Worm (Caenorhabditis elegans): Measurements from ENCODE around the gene sluh-7.
"Not testable (repeated sequence)": the region's sequence is repeated elsewhere in the genome, so short reads cannot be mapped to it uniquely, and the experiment has no call there.

Gene sluh-7

DNA sequence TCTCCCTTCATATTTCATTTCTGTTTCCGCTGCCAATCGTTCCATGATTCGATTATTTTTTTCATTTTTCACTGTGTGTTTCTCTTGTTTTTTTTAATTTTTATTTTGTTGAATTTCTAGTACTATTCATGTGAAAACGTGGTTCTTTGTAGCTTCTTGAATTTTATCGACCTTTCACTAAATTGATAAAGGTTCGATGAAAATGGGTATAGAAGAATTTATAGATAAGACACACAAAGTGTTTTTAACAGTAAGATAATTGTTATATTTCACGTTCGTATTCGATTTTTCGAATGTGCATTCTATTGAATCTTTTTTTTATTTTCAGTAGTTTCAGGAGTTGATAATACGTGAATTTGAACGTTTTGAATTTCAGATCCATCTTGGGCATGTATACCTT, 16.3 kb upstream of the sluh-7 start, which contains the start of gene ugt-49:
TSS of gene ugt-49 (plus strand) at position 371 of the 400 bp plus-strand sequence.
- TF ChIP-seq W03F9.2 (tag; optimal IDR thresholded peaks at IDR 0.05): no peak
- no peak for TF ChIP-seq dao-5 (tag; optimal IDR thresholded peaks at IDR 0.05)
- no peak for TF ChIP-seq him-1 (tag; optimal IDR thresholded peaks at IDR 0.05)

DNA sequence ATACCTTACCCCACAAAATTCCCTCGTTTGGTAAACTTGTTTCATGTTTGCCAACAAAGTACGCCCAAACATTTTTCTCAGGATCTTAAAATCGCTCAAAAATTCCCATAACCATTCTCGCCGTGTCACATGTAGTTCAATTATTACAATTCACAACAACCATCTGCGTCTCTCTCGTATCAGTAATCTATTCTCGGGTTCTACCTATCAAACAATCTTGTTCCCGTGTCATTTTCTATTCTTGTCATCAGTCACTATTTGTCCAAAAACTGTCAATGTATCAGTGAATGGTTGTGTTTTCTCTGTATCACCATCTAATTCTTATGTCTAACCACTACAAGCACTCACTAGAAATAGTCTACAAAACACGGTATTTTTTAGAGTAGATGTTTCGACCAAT, 15.6 kb upstream of the sluh-7 start:
- TF ChIP-seq him-1 (tag; optimal IDR thresholded peaks at IDR 0.05) (no peak), W03F9.2 (tag; optimal IDR thresholded peaks at IDR 0.05) (no peak), dao-5 (tag; optimal IDR thresholded peaks at IDR 0.05) (no peak)

DNA sequence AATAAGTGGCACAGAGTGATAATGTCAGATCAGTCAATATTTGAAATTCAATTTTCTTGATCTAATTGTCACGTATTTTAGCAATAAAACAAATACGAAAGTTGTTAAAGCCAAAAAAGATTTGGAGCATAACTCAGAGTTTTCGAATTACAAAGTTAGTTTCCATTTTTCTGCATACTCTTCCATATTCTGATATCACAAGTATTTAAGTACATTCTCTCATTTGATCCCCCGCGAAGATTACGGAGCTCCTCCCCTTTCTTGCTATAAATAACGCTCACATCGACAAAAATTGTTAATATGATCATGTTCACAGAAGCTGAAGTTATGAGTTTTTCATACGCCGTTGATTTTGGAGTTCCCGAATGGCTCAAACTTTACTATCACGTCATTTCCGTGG, 12.6 kb upstream of the sluh-7 start, which contains the start of gene sri-20:
TSS of gene sri-20 (plus strand) at position 301 of the 400 bp plus-strand sequence.
- no peak for TF ChIP-seq dao-5 (tag; optimal IDR thresholded peaks at IDR 0.05)
- no peak for TF ChIP-seq him-1 (tag; optimal IDR thresholded peaks at IDR 0.05)
- no peak for TF ChIP-seq W03F9.2 (tag; optimal IDR thresholded peaks at IDR 0.05)

DNA sequence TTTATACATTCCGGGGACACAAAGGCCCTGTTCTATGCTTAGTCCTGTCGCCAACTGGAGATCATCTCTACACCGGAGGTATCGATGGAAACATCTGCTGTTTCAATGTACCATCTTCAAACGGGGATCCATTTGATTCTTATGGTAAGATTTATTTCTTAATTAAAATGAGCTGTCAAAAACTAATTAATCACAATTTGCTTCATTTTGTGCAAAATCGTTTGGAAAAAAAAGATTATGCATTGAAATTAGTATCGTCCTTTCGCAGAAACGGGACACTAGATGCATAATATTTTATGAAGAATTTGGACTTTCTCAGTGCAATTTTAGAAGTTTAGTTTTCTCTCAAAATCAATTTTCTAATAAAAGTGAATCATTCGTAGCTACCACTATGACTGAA, 8.2 kb upstream of the sluh-7 start:
- TF ChIP-seq dao-5 (tag; optimal IDR thresholded peaks at IDR 0.05) (no peak), him-1 (tag; optimal IDR thresholded peaks at IDR 0.05) (no peak), W03F9.2 (tag; optimal IDR thresholded peaks at IDR 0.05) (no peak)

DNA sequence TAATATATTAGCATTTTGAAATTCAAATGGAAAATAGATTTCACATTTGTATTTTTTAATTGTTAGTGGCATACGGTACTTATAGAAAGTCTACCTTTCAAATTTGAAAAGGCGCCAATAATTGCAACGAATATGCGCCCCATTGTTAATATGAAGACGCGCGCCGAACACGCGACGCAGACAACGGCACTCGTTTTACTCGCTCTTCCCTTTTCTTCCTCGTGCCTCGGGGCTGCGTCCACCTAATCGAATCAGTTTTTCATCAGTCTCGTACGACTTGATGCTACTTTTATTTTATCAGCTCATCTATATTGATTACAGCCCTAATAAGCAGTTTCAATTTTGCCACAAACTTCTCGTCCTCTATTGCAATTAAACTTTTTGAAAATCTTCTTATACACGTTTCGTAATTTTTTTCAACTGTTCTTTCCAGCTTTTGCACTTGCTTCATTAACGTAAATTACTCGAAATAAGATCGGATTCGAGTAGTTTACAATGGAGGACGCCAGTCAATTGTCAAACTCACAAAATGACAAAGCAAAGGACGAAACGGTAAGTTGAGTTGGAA, 6.3 kb upstream of the sluh-7 start, which contains the start of gene cash-1:
TSS of gene cash-1 (plus strand) at position 432 of the 568 bp plus-strand sequence.
- TF ChIP-seq him-1 (tag; optimal IDR thresholded peaks at IDR 0.05) (no peak), W03F9.2 (tag; optimal IDR thresholded peaks at IDR 0.05) (peak; percentile 73), dao-5 (tag; optimal IDR thresholded peaks at IDR 0.05) (no peak)

DNA sequence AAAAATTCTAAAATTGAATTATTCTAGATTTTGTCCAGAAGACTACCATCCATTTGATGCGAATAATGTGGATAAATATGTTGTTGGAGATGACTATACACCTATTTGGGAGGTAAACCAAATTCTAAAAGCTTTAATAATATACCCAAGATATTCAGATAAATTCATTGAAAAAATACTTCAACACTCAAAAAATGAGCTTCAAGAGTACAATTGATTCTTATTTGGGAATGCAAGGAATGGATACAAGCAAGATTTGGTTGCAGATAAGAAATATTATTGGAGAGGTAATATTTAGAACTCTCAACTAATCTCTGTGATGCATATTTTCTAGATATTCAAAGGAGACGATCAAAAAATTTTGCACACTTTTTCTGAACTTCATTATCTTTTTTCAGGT, 4.6 kb upstream of the sluh-7 start:
- TF ChIP-seq W03F9.2 (tag; optimal IDR thresholded peaks at IDR 0.05) (no peak), dao-5 (tag; optimal IDR thresholded peaks at IDR 0.05) (no peak), him-1 (tag; optimal IDR thresholded peaks at IDR 0.05) (no peak)

DNA sequence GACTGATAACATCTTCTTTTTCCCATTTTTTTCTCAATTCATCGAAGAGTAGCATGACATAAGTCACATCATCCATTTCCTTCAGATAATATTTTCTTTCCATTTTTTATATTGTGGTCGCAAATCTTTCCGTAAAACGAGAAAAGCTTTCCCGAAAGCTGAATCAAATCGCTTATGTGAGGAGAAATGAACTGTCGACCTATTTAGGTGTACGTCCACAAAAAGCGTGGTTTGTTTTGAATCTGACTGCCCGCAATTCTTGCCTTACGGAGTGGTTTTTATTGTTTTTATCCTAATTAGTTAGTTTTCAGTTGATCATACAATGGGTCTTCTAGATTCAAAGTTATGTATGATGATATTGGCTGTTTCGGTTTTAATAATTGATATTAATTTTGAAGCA, 2.6 kb upstream of the sluh-7 start, which contains the start of gene ttll-15:
TSS of gene ttll-15 (plus strand) at position 301 of the 400 bp plus-strand sequence.
- TF ChIP-seq dao-5 (tag; optimal IDR thresholded peaks at IDR 0.05) (no peak), W03F9.2 (tag; optimal IDR thresholded peaks at IDR 0.05) (no peak), him-1 (tag; optimal IDR thresholded peaks at IDR 0.05) (no peak)

DNA sequence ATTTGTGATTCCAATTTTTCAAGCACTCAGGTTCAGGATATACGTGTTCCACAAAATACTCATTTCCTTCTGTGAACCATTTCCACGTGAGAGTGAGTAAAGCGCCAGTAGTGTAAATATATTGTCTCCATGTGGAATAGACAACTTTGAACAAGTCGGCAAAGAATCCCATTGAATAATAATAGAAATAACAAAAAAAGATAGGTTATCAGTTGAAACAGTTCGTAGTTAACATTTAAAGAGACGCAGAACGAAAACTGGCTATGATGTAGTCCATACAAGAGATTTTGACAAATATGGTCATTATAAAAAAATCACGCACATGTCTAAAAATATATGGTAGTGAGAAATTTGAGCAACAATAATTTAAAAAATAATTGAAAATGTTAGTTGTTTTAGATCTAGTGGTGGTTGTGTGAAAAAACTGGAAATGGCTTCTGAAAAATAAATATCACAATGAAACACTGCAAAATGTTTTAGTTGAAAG, 1.9 kb upstream of the sluh-7 start, which contains the start of gene ceeh-2:
TSS of gene ceeh-2 (minus strand) at position 437 of the 487 bp plus-strand sequence.
- no peak for TF ChIP-seq him-1 (tag; optimal IDR thresholded peaks at IDR 0.05)
- TF ChIP-seq W03F9.2 (tag; optimal IDR thresholded peaks at IDR 0.05): no peak
- TF ChIP-seq dao-5 (tag; optimal IDR thresholded peaks at IDR 0.05): no peak

DNA sequence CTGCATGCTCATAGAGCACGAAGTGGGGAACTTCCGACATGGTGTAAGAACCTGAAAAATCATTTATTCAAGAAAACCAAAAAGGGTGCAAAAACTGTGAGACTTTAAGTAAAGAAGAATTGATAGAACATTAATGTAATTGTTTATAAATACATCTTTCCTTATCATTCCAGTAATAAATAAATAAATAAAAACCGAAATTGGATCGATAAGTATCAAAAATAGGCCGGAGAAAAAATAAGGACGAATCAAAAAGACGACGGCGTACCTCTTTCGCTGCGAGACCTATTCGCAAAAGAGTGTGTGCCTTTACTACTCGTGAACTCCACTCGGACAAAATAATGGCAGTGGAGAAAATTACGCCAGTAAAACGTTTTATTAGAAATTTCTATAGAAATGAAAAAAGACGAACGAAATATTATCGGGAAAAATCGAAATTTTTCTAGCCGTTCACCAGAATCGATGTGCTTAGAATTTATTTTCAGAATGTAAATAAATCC, 2.6 kb downstream of the sluh-7 start, which contains the start of gene nol-56:
TSS of gene nol-56 (minus strand) at position 51 of the 500 bp plus-strand sequence.
- peak; percentile 28 for TF ChIP-seq him-1 (tag; optimal IDR thresholded peaks at IDR 0.05)
- TF ChIP-seq dao-5 (tag; optimal IDR thresholded peaks at IDR 0.05): no peak
- TF ChIP-seq W03F9.2 (tag; optimal IDR thresholded peaks at IDR 0.05): peak; percentile 93

DNA sequence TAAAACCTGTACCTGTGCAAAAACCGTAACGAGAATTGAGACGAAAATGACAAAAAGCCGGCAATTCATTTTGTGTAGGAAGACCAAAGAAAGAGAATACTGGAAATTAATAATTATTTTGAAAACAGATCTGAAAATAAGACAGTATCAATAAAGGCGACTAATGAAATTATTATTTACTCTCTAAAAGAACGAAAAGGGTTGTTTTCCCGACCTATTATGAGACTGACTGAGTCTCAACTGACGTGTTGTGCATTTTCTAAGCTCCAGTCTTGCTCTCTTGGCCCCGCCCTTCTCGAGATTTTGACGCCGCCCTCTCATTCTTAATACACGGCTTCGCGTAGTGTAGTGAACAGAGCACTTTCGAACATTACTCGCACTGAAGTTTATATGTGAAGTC, 5.6 kb downstream of the sluh-7 start, which contains the start of gene K07C5.9:
TSS of gene K07C5.9 (minus strand) at position 101 of the 400 bp plus-strand sequence.
- TF ChIP-seq W03F9.2 (tag; optimal IDR thresholded peaks at IDR 0.05): no peak
- no peak for TF ChIP-seq dao-5 (tag; optimal IDR thresholded peaks at IDR 0.05)
- no peak for TF ChIP-seq him-1 (tag; optimal IDR thresholded peaks at IDR 0.05)

DNA sequence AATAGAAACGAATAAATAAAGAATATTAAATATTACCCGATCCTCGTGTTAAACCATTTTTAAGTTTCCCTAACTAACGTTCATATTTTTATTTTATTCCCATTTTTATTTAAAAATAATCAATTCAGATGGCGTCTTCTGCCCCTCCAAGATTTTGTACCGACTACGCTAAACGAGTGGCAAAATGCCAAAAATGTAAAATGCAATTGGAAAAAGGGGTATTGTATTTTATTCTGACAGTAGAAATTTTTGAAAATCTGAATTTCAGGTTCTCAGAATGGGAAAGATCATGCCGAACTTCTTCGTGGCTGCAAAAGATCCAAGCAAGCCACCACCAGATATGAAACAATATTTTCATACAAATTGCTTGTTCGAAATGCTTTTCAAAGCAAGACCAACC, 12.7 kb downstream of the sluh-7 start, which contains the start of gene K07C5.3:
TSS of gene K07C5.3 (plus strand) at position 129 of the 400 bp plus-strand sequence.
- no peak for TF ChIP-seq W03F9.2 (tag; optimal IDR thresholded peaks at IDR 0.05)
- TF ChIP-seq him-1 (tag; optimal IDR thresholded peaks at IDR 0.05): no peak
- TF ChIP-seq dao-5 (tag; optimal IDR thresholded peaks at IDR 0.05): no peak

DNA sequence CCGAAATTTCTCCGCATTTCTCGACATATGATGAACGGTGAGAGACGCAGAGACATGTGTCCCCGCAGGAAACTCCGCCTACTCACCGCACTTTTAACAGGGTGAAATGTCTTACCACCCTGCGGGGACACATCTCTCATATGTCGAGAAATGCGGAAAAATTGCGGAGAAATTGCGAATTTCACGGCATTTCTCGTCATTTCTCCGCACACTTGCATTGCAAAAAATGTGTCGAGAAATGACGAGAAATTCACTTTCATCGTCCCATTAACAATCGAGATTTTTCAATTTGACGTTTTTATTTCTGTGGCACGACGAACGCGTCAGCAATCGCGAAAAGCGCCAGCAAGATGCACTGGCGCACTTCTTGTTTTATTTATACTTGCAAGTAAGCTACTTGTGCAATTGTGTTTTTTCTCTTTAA, 13.7 kb downstream of the sluh-7 start, which contains the start of gene K07C5.13:
TSS of gene K07C5.13 (plus strand) at position 151 of the 424 bp plus-strand sequence.
- TF ChIP-seq him-1, W03F9.2, dao-5 (tag; optimal IDR thresholded peaks at IDR 0.05): not testable (repeated sequence)

DNA sequence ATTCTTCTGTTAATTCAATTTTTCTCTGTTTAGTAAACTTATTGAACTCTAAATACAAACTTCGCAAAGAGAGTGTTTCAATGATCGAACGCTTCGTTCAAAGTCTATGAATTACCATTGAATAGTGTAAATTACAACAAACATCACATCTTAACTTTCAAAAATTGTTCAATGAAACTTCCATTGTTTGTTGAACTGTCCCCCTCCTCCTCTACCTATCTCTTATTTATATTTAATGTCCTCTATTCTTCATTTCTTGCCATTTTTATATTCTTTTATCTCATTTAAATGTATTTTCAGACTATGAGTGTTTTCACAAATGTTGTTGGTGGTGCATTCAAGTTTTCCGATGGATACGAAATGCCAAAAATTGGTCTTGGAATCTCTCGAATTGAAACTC, 16.4 kb downstream of the sluh-7 start, which contains the start of gene K07C5.2:
TSS of gene K07C5.2 (plus strand) at position 301 of the 400 bp plus-strand sequence.
- TF ChIP-seq W03F9.2 (tag; optimal IDR thresholded peaks at IDR 0.05) (no peak), him-1 (tag; optimal IDR thresholded peaks at IDR 0.05) (no peak), dao-5 (tag; optimal IDR thresholded peaks at IDR 0.05) (no peak)

All from whole organism, L4/young adult.